Fruit fly (Drosophila melanogaster): Measurements from ENCODE around the gene Obp99d.

DNA sequence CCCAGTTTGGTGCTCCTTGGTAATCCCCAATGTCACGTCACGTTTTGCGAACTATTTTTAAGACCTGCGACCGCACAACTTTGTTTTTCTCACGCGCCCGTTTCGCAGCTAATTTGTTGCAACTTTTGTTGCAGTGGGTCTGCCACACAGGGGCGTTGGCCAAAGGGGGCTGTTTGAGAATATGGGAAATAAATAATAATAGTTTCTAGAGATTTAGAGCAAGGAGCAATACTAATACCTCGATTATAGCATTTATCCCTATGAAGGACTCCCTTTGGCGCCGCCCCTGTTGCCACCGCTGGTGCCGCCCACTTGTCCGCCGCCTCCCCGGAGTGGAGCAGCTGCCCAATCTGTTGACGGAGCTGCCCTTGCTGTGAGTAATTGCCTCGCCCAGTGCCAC lies 40.9 kb downstream of the Obp99d start:
- no peak for TF ChIP-seq woc (GFP tag; optimal IDR thresholded peaks at IDR 0.05)
- no peak for TF ChIP-seq tai (GFP tag; optimal IDR thresholded peaks at IDR 0.05)
- no peak for TF ChIP-seq br (GFP tag; optimal IDR thresholded peaks at IDR 0.05)
- no peak for TF ChIP-seq lola (GFP tag; optimal IDR thresholded peaks at IDR 0.05)
- TF ChIP-seq pan (optimal IDR thresholded peaks at IDR 0.05): no peak
- no peak for TF ChIP-seq HLH106 (tag; optimal IDR thresholded peaks at IDR 0.05)
- TF ChIP-seq Sp1 (GFP tag; optimal IDR thresholded peaks at IDR 0.05): no peak
